Fruit fly (Drosophila melanogaster) whole organism: ENCODE results near the gene Timp.

ENCODE experiments used
- CG8478 ChIP-seq: fragments of >200 bp; optimal IDR thresholded peaks from 2 replicates; lab custom pipeline; 2018; ENCODE audit warnings: inconsistent platforms
- Dll ChIP-seq: fragments of >200 bp; optimal IDR thresholded peaks from 2 replicates; lab custom pipeline; 2017
- EcR ChIP-seq, 2 experiments: fragments of >200 bp; optimal IDR thresholded peaks; 2 replicates each; lab custom pipeline; 2017; ENCODE audit warnings: missing biosample characterization in 2 of 2, missing genetic modification characterization in 2 of 2, missing genetic modification reagents in 2 of 2
- pan ChIP-seq: fragments of >200 bp; optimal IDR thresholded peaks from 2 replicates; lab custom pipeline; 2017
- psq ChIP-seq: fragments of >200 bp; optimal IDR thresholded peaks from 2 replicates; lab custom pipeline; 2017
- usp ChIP-seq: fragments of >200 bp; optimal IDR thresholded peaks from 2 replicates; lab custom pipeline; 2017; ENCODE audit warnings: missing biosample characterization, missing genetic modification characterization, mixed read lengths

Gene Timp

DNA sequence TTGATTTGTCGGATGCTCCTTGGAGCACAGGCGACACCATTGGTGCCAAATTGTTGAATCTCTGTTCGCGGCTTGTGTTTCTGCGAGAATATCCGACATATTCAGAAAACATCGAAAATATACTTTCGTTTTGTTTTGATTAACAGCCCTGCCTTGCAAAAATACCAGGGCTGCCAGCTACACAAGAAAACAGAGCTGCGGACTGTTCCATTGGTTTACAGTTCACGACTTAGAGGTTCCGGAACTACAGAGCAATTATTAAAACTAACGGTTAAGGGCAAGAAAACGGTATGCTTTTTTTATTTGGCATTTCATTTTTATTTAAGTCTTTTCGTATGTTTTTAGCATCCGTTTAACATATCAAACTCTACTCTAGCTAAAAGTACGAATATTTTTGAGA, 51.6 kb downstream of the Timp start, which contains the start of gene CG6254:
TSS of gene CG6254 (minus strand) at position 169 of the 400 bp plus-strand sequence.
- TF ChIP-seq Dll (lab: Kevin White, UChicago) (no peak), usp (GFP tag; lab: Kevin White, UChicago) (no peak), CG8478 (no peak), pan (lab: Kevin White, UChicago) (no peak), psq (no peak), EcR (GFP tag; optimal IDR thresholded peaks at IDR 0.05; lab: Kevin White, UChicago) (no peak)

DNA sequence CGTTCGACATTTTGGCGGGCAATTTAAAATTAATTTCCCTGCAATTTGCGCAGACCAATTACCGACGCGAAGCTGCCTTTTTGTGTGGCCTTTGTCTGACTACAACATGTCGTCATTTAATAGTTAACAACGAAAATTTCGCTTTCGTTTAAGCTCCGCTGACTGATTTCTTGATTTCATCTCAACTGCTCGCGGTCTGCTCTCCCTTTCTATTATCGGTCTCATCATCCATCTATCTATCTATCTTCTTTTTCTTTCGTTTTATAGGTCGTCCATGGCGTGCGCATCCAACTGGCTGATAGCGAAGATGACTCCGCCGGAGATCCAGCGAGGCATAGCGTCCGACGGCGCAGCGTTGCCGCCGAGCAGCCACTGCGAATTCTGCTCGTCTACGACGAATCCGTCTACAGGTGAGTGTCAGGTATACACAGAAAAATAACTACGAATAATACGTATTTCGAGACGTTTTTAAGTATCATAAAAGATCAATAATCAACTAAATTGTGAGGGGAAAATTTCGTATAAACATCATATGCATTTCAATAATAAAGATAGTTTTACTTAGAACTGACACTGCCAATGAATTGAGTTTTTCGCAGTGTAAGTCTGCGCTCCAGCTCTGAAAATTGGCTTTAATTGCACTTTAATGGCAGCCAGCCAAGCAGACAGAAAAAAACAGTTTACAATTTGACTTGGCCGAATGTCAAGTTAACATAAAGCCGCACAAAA, 58.7 kb downstream of the Timp start:
- TF ChIP-seq psq (no peak), EcR (GFP tag; optimal IDR thresholded peaks at IDR 0.05; lab: Kevin White, UChicago) (no peak), Dll (lab: Kevin White, UChicago) (no peak), CG8478 (no peak), pan (lab: Kevin White, UChicago) (no peak), usp (GFP tag; lab: Kevin White, UChicago) (no peak)
